Fruit fly (Drosophila melanogaster) whole organism, embryonic: Measurements from ENCODE around the gene CG33299.
A peak's percentile ranks its signal among the peaks of the same experiment; 100 is the strongest.

ENCODE experiments used
- Antp ChIP-seq: fragments of 200-800 bp; sonication (Bioruptor generic); optimal IDR thresholded peaks from 3 replicates; lab custom pipeline; 2016; ENCODE audit warnings: missing biosample characterization, missing genetic modification characterization
- Atf-2 ChIP-seq: fragments of 200-800 bp; sonication (Bioruptor generic); optimal IDR thresholded peaks from 2 replicates; lab custom pipeline; 2016; ENCODE audit warnings: missing biosample characterization, missing genetic modification characterization
- Bdp1 ChIP-seq: fragments of 200-800 bp; sonication (Bioruptor generic); optimal IDR thresholded peaks from 3 replicates; lab custom pipeline; 2016; ENCODE audit warnings: missing biosample characterization, missing genetic modification characterization
- CG1024 ChIP-seq: fragments of 200-800 bp; sonication (Bioruptor generic); IDR thresholded peaks from 2 replicates; pipeline ENCODE4 v1.3.6; 2022; ENCODE audit warnings: missing biosample characterization, missing genetic modification characterization
- CG12155 ChIP-seq: fragments of 200-800 bp; sonication (Bioruptor generic); optimal IDR thresholded peaks from 3 replicates; lab custom pipeline; 2016; ENCODE audit warnings: missing biosample characterization, missing genetic modification characterization
- CG12769 ChIP-seq: fragments of 200-800 bp; sonication (Bioruptor generic); optimal IDR thresholded peaks from 2 replicates; lab custom pipeline; 2019; ENCODE audit warnings: missing biosample characterization, mild to moderate bottlenecking, missing genetic modification characterization, moderate library complexity
- CG13424 ChIP-seq: fragments of 200-800 bp; sonication (Bioruptor generic); optimal IDR thresholded peaks from 2 replicates; lab custom pipeline; 2019; ENCODE audit warnings: missing biosample characterization, mild to moderate bottlenecking, missing genetic modification characterization, moderate library complexity
- CG13894 ChIP-seq: fragments of 200-800 bp; sonication (Bioruptor generic); optimal IDR thresholded peaks from 3 replicates; lab custom pipeline; 2018; ENCODE audit warnings: missing biosample characterization, mild to moderate bottlenecking, missing genetic modification characterization, moderate library complexity
- CG14710 ChIP-seq: fragments of 200-800 bp; sonication (Bioruptor generic); optimal IDR thresholded peaks from 3 replicates; lab custom pipeline; 2019; ENCODE audit warnings: missing biosample characterization, mild to moderate bottlenecking, missing genetic modification characterization, moderate library complexity
- CG15269 ChIP-seq: fragments of 200-800 bp; sonication (Bioruptor generic); optimal IDR thresholded peaks from 2 replicates; lab custom pipeline; 2018; ENCODE audit warnings: missing biosample characterization, mild to moderate bottlenecking, missing genetic modification characterization, moderate library complexity
- CG1529 ChIP-seq: fragments of 200-800 bp; sonication (Bioruptor generic); optimal IDR thresholded peaks from 3 replicates; lab custom pipeline; 2018; ENCODE audit warnings: missing biosample characterization, missing genetic modification characterization
- CG1647 ChIP-seq: fragments of 200-800 bp; sonication (Bioruptor generic); optimal IDR thresholded peaks from 3 replicates; lab custom pipeline; 2016; ENCODE audit warnings: missing biosample characterization, missing genetic modification characterization
- CG16779 ChIP-seq: fragments of 200-800 bp; sonication (Bioruptor generic); IDR thresholded peaks from 2 replicates; pipeline ENCODE4 v1.3.6; 2022; ENCODE audit warnings: missing biosample characterization, missing genetic modification characterization
- CG17186 ChIP-seq: fragments of 200-800 bp; sonication (Bioruptor generic); optimal IDR thresholded peaks from 3 replicates; lab custom pipeline; 2017; ENCODE audit warnings: missing biosample characterization, missing genetic modification reagents, missing genetic modification characterization
- CG1792 ChIP-seq: fragments of 200-800 bp; sonication (Bioruptor generic); optimal IDR thresholded peaks from 2 replicates; lab custom pipeline; 2016; ENCODE audit warnings: missing biosample characterization, missing genetic modification characterization
- CG18011 ChIP-seq: fragments of 200-800 bp; sonication (Bioruptor generic); optimal IDR thresholded peaks from 2 replicates; lab custom pipeline; 2017; ENCODE audit warnings: missing biosample characterization, missing genetic modification characterization, mild to moderate bottlenecking, moderate library complexity, missing genotype
- CG2199 ChIP-seq: fragments of 200-800 bp; sonication (Bioruptor generic); IDR thresholded peaks from 3 replicates; pipeline ENCODE4 v1.3.6; 2022; ENCODE audit warnings: missing biosample characterization, missing genetic modification characterization
- CG32767 ChIP-seq: fragments of 200-800 bp; sonication (Bioruptor generic); IDR thresholded peaks from 2 replicates; pipeline ENCODE4 v1.3.6; 2022; ENCODE audit warnings: missing biosample characterization, missing genetic modification characterization
- CG33213 ChIP-seq: fragments of 200-800 bp; sonication (Bioruptor generic); optimal IDR thresholded peaks from 3 replicates; lab custom pipeline; 2016; ENCODE audit warnings: missing biosample characterization, missing genetic modification characterization
- CG34376 ChIP-seq: fragments of 200-800 bp; sonication (Bioruptor generic); optimal IDR thresholded peaks from 2 replicates; lab custom pipeline; 2018; ENCODE audit warnings: missing biosample characterization, mild to moderate bottlenecking, missing genetic modification characterization
- CG34422 ChIP-seq: fragments of 200-800 bp; sonication (Bioruptor generic); IDR thresholded peaks from 3 replicates; pipeline ENCODE4 v1.3.6; 2022; ENCODE audit warnings: missing biosample characterization, missing genetic modification characterization
- CG4360 ChIP-seq: fragments of 200-800 bp; sonication (Bioruptor generic); IDR thresholded peaks from 2 replicates; pipeline ENCODE4 v1.3.6; 2022; ENCODE audit warnings: missing biosample characterization, missing genetic modification characterization
- CG6765 ChIP-seq: fragments of 200-800 bp; sonication (Bioruptor generic); optimal IDR thresholded peaks from 3 replicates; lab custom pipeline; 2017; ENCODE audit warnings: missing biosample characterization, mild to moderate bottlenecking, missing genetic modification characterization
- D19A ChIP-seq: fragments of 200-800 bp; optimal IDR thresholded peaks from 3 replicates; lab custom pipeline; 2019; ENCODE audit warnings: missing biosample characterization, mild to moderate bottlenecking, missing genetic modification characterization, moderate library complexity
- Dad ChIP-seq: fragments of 200-800 bp; sonication (Bioruptor generic); optimal IDR thresholded peaks from 3 replicates; lab custom pipeline; 2016; ENCODE audit warnings: missing biosample characterization, missing genetic modification characterization
- E2f1 ChIP-seq: fragments of 200-800 bp; sonication (Bioruptor generic); IDR thresholded peaks from 2 replicates; pipeline ENCODE4 v1.3.6; 2022; ENCODE audit warnings: missing biosample characterization, missing genetic modification characterization
- Hsf ChIP-seq: fragments of 200-800 bp; sonication (Bioruptor generic); optimal IDR thresholded peaks from 3 replicates; lab custom pipeline; 2016; ENCODE audit warnings: missing biosample characterization, missing genetic modification characterization
- Mad ChIP-seq: fragments of 200-800 bp; sonication (Bioruptor generic); optimal IDR thresholded peaks from 2 replicates; lab custom pipeline; 2016; ENCODE audit warnings: missing biosample characterization, missing genetic modification characterization
- NK7.1 ChIP-seq: fragments of 200-800 bp; sonication (Bioruptor generic); optimal IDR thresholded peaks from 3 replicates; lab custom pipeline; 2016; ENCODE audit warnings: missing biosample characterization, missing genetic modification characterization
- Oli ChIP-seq: fragments of 200-800 bp; sonication (Bioruptor generic); optimal IDR thresholded peaks from 2 replicates; lab custom pipeline; 2018; ENCODE audit warnings: missing biosample characterization, mild to moderate bottlenecking, missing genetic modification characterization, moderate library complexity
- Pdp1 ChIP-seq, 2 experiments: fragments of 200-800 bp; sonication (Bioruptor generic); optimal IDR thresholded peaks; 3 replicates each; lab custom pipeline; 2016; ENCODE audit warnings: missing biosample characterization in 2 of 2, missing genetic modification characterization in 2 of 2, mild to moderate bottlenecking in 1 of 2, moderate library complexity in 1 of 2
- Rfx ChIP-seq: fragments of 200-800 bp; sonication (Bioruptor generic); IDR thresholded peaks from 2 replicates; pipeline ENCODE4 v1.3.6; 2022; ENCODE audit warnings: missing biosample characterization, missing genetic modification characterization
- cg ChIP-seq: fragments of 200-800 bp; sonication (Bioruptor generic); optimal IDR thresholded peaks from 3 replicates; lab custom pipeline; 2019; ENCODE audit warnings: missing biosample characterization, mild to moderate bottlenecking, missing genetic modification characterization, moderate library complexity
- en ChIP-seq: fragments of 200-800 bp; sonication (Bioruptor generic); optimal IDR thresholded peaks from 2 replicates; lab custom pipeline; 2016; ENCODE audit warnings: missing biosample characterization, missing genetic modification characterization
- fd102C ChIP-seq: fragments of 200-800 bp; sonication (Bioruptor generic); optimal IDR thresholded peaks from 2 replicates; lab custom pipeline; 2018; ENCODE audit warnings: missing biosample characterization, mild to moderate bottlenecking, missing genetic modification characterization, moderate library complexity
- fu2 ChIP-seq: fragments of 200-800 bp; sonication (Bioruptor generic); optimal IDR thresholded peaks from 2 replicates; lab custom pipeline; 2016; ENCODE audit warnings: missing biosample characterization, missing genetic modification characterization
- hbn ChIP-seq: fragments of 200-800 bp; sonication (Bioruptor generic); IDR thresholded peaks from 2 replicates; pipeline ENCODE4 v1.3.6; 2022; ENCODE audit warnings: missing biosample characterization, missing genetic modification characterization; ENCODE audit not compliant: partially characterized antibody
- hth ChIP-seq: fragments of >200 bp; optimal IDR thresholded peaks from 2 replicates; lab custom pipeline; 2017; ENCODE audit warnings: inconsistent platforms
- insv ChIP-seq, 2 experiments: fragments of 200-800 bp; sonication (Bioruptor generic); optimal IDR thresholded peaks; 3 replicates each; lab custom pipeline; 2016 to 2018; ENCODE audit warnings: missing biosample characterization in 2 of 2, missing genetic modification characterization in 2 of 2
- jigr1 ChIP-seq: fragments of 200-800 bp; sonication (Bioruptor generic); IDR thresholded peaks from 3 replicates; pipeline ENCODE4 v1.3.6; 2022; ENCODE audit warnings: missing biosample characterization, missing genetic modification characterization
- oc ChIP-seq: fragments of 200-800 bp; sonication (Bioruptor generic); optimal IDR thresholded peaks from 2 replicates; lab custom pipeline; 2018; ENCODE audit warnings: missing biosample characterization, mild to moderate bottlenecking, missing genetic modification characterization, moderate library complexity
- org-1 ChIP-seq: fragments of 200-800 bp; sonication (Bioruptor generic); optimal IDR thresholded peaks from 2 replicates; lab custom pipeline; 2017; ENCODE audit warnings: missing biosample characterization, missing genetic modification characterization
- pb ChIP-seq: fragments of 200-800 bp; sonication (Bioruptor generic); optimal IDR thresholded peaks from 3 replicates; lab custom pipeline; 2016; ENCODE audit warnings: missing biosample characterization, missing genetic modification characterization
- rib ChIP-seq: fragments of 200-800 bp; sonication (Bioruptor generic); IDR thresholded peaks from 2 replicates; pipeline ENCODE4 v1.3.6; 2022; ENCODE audit warnings: missing biosample characterization, missing genetic modification characterization
- run ChIP-seq: fragments of 200-800 bp; sonication (Bioruptor generic); optimal IDR thresholded peaks from 3 replicates; lab custom pipeline; 2018; ENCODE audit warnings: missing biosample characterization, mild to moderate bottlenecking, missing genetic modification characterization
- salm ChIP-seq: fragments of 200-800 bp; sonication (Bioruptor generic); optimal IDR thresholded peaks from 2 replicates; lab custom pipeline; 2018; ENCODE audit warnings: missing biosample characterization, mild to moderate bottlenecking, missing genetic modification characterization
- sisA ChIP-seq: fragments of 200-800 bp; sonication (Bioruptor generic); IDR thresholded peaks from 2 replicates; pipeline ENCODE4 v1.3.6; 2022; ENCODE audit warnings: missing biosample characterization, missing genetic modification characterization
- slbo ChIP-seq: fragments of 200-800 bp; sonication (Bioruptor generic); IDR thresholded peaks from 2 replicates; pipeline ENCODE4 v1.3.6; 2022; ENCODE audit warnings: missing biosample characterization, missing genetic modification characterization
- sna ChIP-seq: fragments of 200-800 bp; sonication (Bioruptor generic); IDR thresholded peaks from 2 replicates; pipeline ENCODE4 v1.3.6; 2022; ENCODE audit warnings: missing biosample characterization, missing genetic modification characterization; ENCODE audit not compliant: partially characterized antibody
- sr ChIP-seq: fragments of 200-800 bp; sonication (Bioruptor generic); IDR thresholded peaks from 3 replicates; pipeline ENCODE4 v1.3.6; 2022; ENCODE audit warnings: missing biosample characterization, missing genetic modification characterization
- toy ChIP-seq: fragments of 200-800 bp; sonication (Bioruptor generic); IDR thresholded peaks from 2 replicates; pipeline ENCODE4 v1.3.6; 2022; ENCODE audit warnings: missing biosample characterization, missing genetic modification characterization
- unpg ChIP-seq: fragments of 200-800 bp; sonication (Bioruptor generic); optimal IDR thresholded peaks from 3 replicates; lab custom pipeline; 2018; ENCODE audit warnings: missing biosample characterization, mild to moderate bottlenecking, missing genetic modification characterization, moderate library complexity
- vnd ChIP-seq: fragments of 200-800 bp; sonication (Bioruptor generic); IDR thresholded peaks from 3 replicates; pipeline ENCODE4 v1.3.6; 2022; ENCODE audit warnings: missing biosample characterization, missing genetic modification characterization; ENCODE audit not compliant: partially characterized antibody

Gene CG33299

dm6 chr2L:9677101-9677500 is 20.7 kb downstream of the CG33299 start (continued):
- TF ChIP-seq oc (tag; lab: Kevin White, UChicago) = no peak
- no peak for TF ChIP-seq CG34376 (GFP tag; lab: Kevin White, UChicago)
- 0 out of 2 replicates have a peak, but pooled peaks have one; percentile 17 for TF ChIP-seq Rfx (GFP tag; lab: Robert Waterston, UW)
- TF ChIP-seq rib (GFP tag; lab: Robert Waterston, UW) = no peak
- no peak for TF ChIP-seq D19A (tag; lab: Kevin White, UChicago)
- no peak for TF ChIP-seq run (tag; lab: Kevin White, UChicago)
- TF ChIP-seq CG4360 (GFP tag; lab: Robert Waterston, UW) = no peak
- TF ChIP-seq sna (GFP tag; lab: Robert Waterston, UW) = no peak
- TF ChIP-seq NK7.1 = no peak
- TF ChIP-seq salm (tag; lab: Kevin White, UChicago) = no peak
- TF ChIP-seq fd102C (GFP tag; lab: Kevin White, UChicago) = no peak
- no peak for TF ChIP-seq CG16779 (GFP tag; lab: Robert Waterston, UW)
- TF ChIP-seq CG6765 (GFP tag; lab: Kevin White, UChicago) = no peak
- no peak for TF ChIP-seq E2f1 (GFP tag; lab: Robert Waterston, UW)
- no peak for TF ChIP-seq pb (GFP tag; lab: Kevin White, UChicago)
- no peak for TF ChIP-seq hbn (GFP tag; lab: Robert Waterston, UW)
- TF ChIP-seq unpg = no peak
- TF ChIP-seq CG15269 (tag; lab: Kevin White, UChicago) = peak; percentile 10
- TF ChIP-seq CG33213 = no peak
- TF ChIP-seq CG18011 = no peak
- TF ChIP-seq Mad (GFP tag; lab: Kevin White, UChicago) = no peak
- no peak for TF ChIP-seq CG1024
- TF ChIP-seq jigr1 = no peak
- peak; percentile 97 for TF ChIP-seq sr (GFP tag; lab: Robert Waterston, UW)
- peak; percentile 74 for TF ChIP-seq CG12769 (tag; lab: Kevin White, UChicago)
- TF ChIP-seq CG1647 (GFP tag; lab: Kevin White, UChicago) = no peak
- TF ChIP-seq CG17186 = no peak
- no peak for TF ChIP-seq CG1792
- TF ChIP-seq insv (GFP tag; optimal IDR thresholded peaks at IDR 0.05; lab: Kevin White, UChicago) = no peak
- no peak for TF ChIP-seq CG13424 (tag; lab: Kevin White, UChicago)
- TF ChIP-seq sisA (GFP tag; lab: Robert Waterston, UW) = no peak
- TF ChIP-seq CG1529 = no peak
- no peak for TF ChIP-seq Bdp1 (GFP tag; lab: Kevin White, UChicago)
- TF ChIP-seq Pdp1 (GFP tag; optimal IDR thresholded peaks at IDR 0.05; lab: Kevin White, UChicago) = peak in 1 of 2 experiments; percentile 89
- no peak for TF ChIP-seq Hsf
- no peak for TF ChIP-seq Dad
- TF ChIP-seq CG2199 (GFP tag; lab: Robert Waterston, UW) = no peak
- TF ChIP-seq hth (lab: Kevin White, UChicago) = no peak
- TF ChIP-seq CG12155 = no peak
- no peak for TF ChIP-seq CG34422 (GFP tag; lab: Robert Waterston, UW)
- TF ChIP-seq Antp = no peak
- no peak for TF ChIP-seq CG14710 (tag; lab: Kevin White, UChicago)
- peak; percentile 40 for TF ChIP-seq cg (GFP tag; lab: Kevin White, UChicago)
- TF ChIP-seq toy = no peak
- TF ChIP-seq vnd = no peak
- no peak for TF ChIP-seq fu2 (GFP tag; lab: Kevin White, UChicago)
- TF ChIP-seq Oli (tag; lab: Kevin White, UChicago) = no peak
- no peak for TF ChIP-seq Atf-2 (GFP tag; lab: Kevin White, UChicago)
- peak; percentile 96 for TF ChIP-seq CG13894
- TF ChIP-seq slbo (GFP tag; lab: Robert Waterston, UW) = no peak
- TF ChIP-seq CG32767 (GFP tag; lab: Robert Waterston, UW) = 0 out of 2 replicates have a peak, but pooled peaks have one; percentile 30
- TF ChIP-seq org-1 (GFP tag; lab: Kevin White, UChicago) = no peak
- no peak for TF ChIP-seq en
